Fruit fly (Drosophila melanogaster) whole organism, embryonic: Measurements from ENCODE around the gene Datp.

ENCODE experiments used
- Atf-2 ChIP-seq: fragments of 200-800 bp; sonication (Bioruptor generic); optimal IDR thresholded peaks from 2 replicates; lab custom pipeline; 2016; ENCODE audit warnings: missing biosample characterization, missing genetic modification characterization
- Bteb2 ChIP-seq: fragments of 200-800 bp; sonication (Bioruptor generic); optimal IDR thresholded peaks from 2 replicates; lab custom pipeline; 2016; ENCODE audit warnings: missing biosample characterization, missing genetic modification characterization
- CG10366 ChIP-seq: fragments of 200-800 bp; sonication (Bioruptor generic); IDR thresholded peaks from 2 replicates; pipeline ENCODE4 v1.3.6; 2022; ENCODE audit warnings: missing biosample characterization, missing genetic modification characterization
- CG11085 ChIP-seq: fragments of 200-800 bp; sonication (Bioruptor generic); IDR thresholded peaks from 2 replicates; pipeline ENCODE4 v1.3.6; 2022; ENCODE audit warnings: missing biosample characterization, missing genetic modification characterization
- CG11695 ChIP-seq: fragments of 200-800 bp; sonication (Bioruptor generic); IDR thresholded peaks from 3 replicates; pipeline ENCODE4 v1.3.6; 2022; ENCODE audit warnings: missing biosample characterization, missing genetic modification characterization
- CG12769 ChIP-seq: fragments of 200-800 bp; sonication (Bioruptor generic); optimal IDR thresholded peaks from 2 replicates; lab custom pipeline; 2019; ENCODE audit warnings: missing biosample characterization, mild to moderate bottlenecking, missing genetic modification characterization, moderate library complexity
- CG13123 ChIP-seq: fragments of 200-800 bp; sonication (Bioruptor generic); optimal IDR thresholded peaks from 2 replicates; lab custom pipeline; 2016; ENCODE audit warnings: missing biosample characterization, missing genetic modification characterization
- CG1529 ChIP-seq: fragments of 200-800 bp; sonication (Bioruptor generic); optimal IDR thresholded peaks from 3 replicates; lab custom pipeline; 2018; ENCODE audit warnings: missing biosample characterization, missing genetic modification characterization
- CG15696 ChIP-seq: fragments of 200-800 bp; sonication (Bioruptor generic); optimal IDR thresholded peaks from 2 replicates; lab custom pipeline; 2019; ENCODE audit warnings: missing biosample characterization, mild to moderate bottlenecking, missing genetic modification characterization, moderate library complexity
- CG31365 ChIP-seq: fragments of 200-800 bp; sonication (Bioruptor generic); optimal IDR thresholded peaks from 2 replicates; lab custom pipeline; 2018; ENCODE audit warnings: missing biosample characterization, mild to moderate bottlenecking, missing genetic modification characterization
- CG31441 ChIP-seq: fragments of 200-800 bp; sonication (Bioruptor generic); IDR thresholded peaks from 2 replicates; pipeline ENCODE4 v1.3.6; 2022; ENCODE audit warnings: missing biosample characterization, missing genetic modification characterization
- CG3281 ChIP-seq: fragments of 200-800 bp; sonication (Bioruptor generic); optimal IDR thresholded peaks from 3 replicates; lab custom pipeline; 2017; ENCODE audit warnings: missing biosample characterization, mild to moderate bottlenecking, missing genetic modification characterization
- CG33557 ChIP-seq: fragments of 200-800 bp; sonication (Bioruptor generic); optimal IDR thresholded peaks from 2 replicates; lab custom pipeline; 2019; ENCODE audit warnings: missing biosample characterization, mild to moderate bottlenecking, missing genetic modification characterization, moderate library complexity
- CG34422 ChIP-seq: fragments of 200-800 bp; sonication (Bioruptor generic); IDR thresholded peaks from 3 replicates; pipeline ENCODE4 v1.3.6; 2022; ENCODE audit warnings: missing biosample characterization, missing genetic modification characterization
- CG4328 ChIP-seq: fragments of 200-800 bp; sonication (Bioruptor generic); optimal IDR thresholded peaks from 3 replicates; lab custom pipeline; 2017; ENCODE audit warnings: missing biosample characterization, missing genetic modification reagents, missing genetic modification characterization
- CG6272 ChIP-seq: fragments of 200-800 bp; sonication (Bioruptor generic); IDR thresholded peaks from 2 replicates; pipeline ENCODE4 v1.3.6; 2022; ENCODE audit warnings: missing biosample characterization, missing genetic modification characterization
- CG8359 ChIP-seq: fragments of 200-800 bp; sonication (Bioruptor generic); optimal IDR thresholded peaks from 2 replicates; lab custom pipeline; 2017; ENCODE audit warnings: missing biosample characterization, mild to moderate bottlenecking, missing genetic modification characterization, borderline replicate concordance
- CG8388 ChIP-seq: fragments of 200-800 bp; sonication (Bioruptor generic); optimal IDR thresholded peaks from 2 replicates; lab custom pipeline; 2019; ENCODE audit warnings: missing biosample characterization, mild to moderate bottlenecking, missing genetic modification characterization, moderate library complexity
- CG8765 ChIP-seq: fragments of 200-800 bp; sonication (Bioruptor generic); IDR thresholded peaks from 2 replicates; pipeline ENCODE4 v1.3.6; 2022; ENCODE audit warnings: missing biosample characterization, missing genetic modification characterization
- CHES-1-like ChIP-seq: fragments of 200-800 bp; sonication (Bioruptor generic); optimal IDR thresholded peaks from 2 replicates; lab custom pipeline; 2016; ENCODE audit warnings: missing biosample characterization, missing genetic modification characterization
- CTCF ChIP-seq: fragments of 200-800 bp; sonication (Bioruptor generic); optimal IDR thresholded peaks from 2 replicates; lab custom pipeline; 2017; ENCODE audit warnings: missing biosample characterization, mild to moderate bottlenecking, missing genetic modification characterization, moderate library complexity
- Chrac-16 ChIP-seq: fragments of 200-800 bp; sonication (Bioruptor generic); optimal IDR thresholded peaks from 3 replicates; lab custom pipeline; 2016; ENCODE audit warnings: missing biosample characterization, missing genetic modification characterization
- D19B ChIP-seq: fragments of 200-800 bp; sonication (Bioruptor generic); optimal IDR thresholded peaks from 2 replicates; lab custom pipeline; 2017; ENCODE audit warnings: missing biosample characterization, mild to moderate bottlenecking, missing genetic modification characterization
- Dbx ChIP-seq: fragments of 200-800 bp; sonication (Bioruptor generic); IDR thresholded peaks from 3 replicates; pipeline ENCODE4 v1.3.6; 2022; ENCODE audit warnings: missing biosample characterization, missing genetic modification characterization
- Ets97D ChIP-seq: fragments of 200-800 bp; sonication (Bioruptor generic); optimal IDR thresholded peaks from 3 replicates; lab custom pipeline; 2016; ENCODE audit warnings: missing biosample characterization, missing genetic modification characterization
- Ravus ChIP-seq: fragments of 200-800 bp; sonication (Bioruptor generic); IDR thresholded peaks from 2 replicates; pipeline ENCODE4 v1.3.6; 2022; ENCODE audit warnings: missing biosample characterization, missing genetic modification characterization
- Rx ChIP-seq: fragments of 200-800 bp; sonication (Bioruptor generic); IDR thresholded peaks from 2 replicates; pipeline ENCODE4 v1.3.6; 2022; ENCODE audit warnings: missing biosample characterization, missing genetic modification characterization
- Taf1 ChIP-seq: fragments of 200-800 bp; sonication (Bioruptor generic); IDR thresholded peaks from 2 replicates; pipeline ENCODE4 v1.3.6; 2022; ENCODE audit warnings: missing biosample characterization, missing genetic modification characterization
- Xrp1 ChIP-seq: fragments of 200-800 bp; sonication (Bioruptor generic); IDR thresholded peaks from 2 replicates; pipeline ENCODE4 v1.3.6; 2022; ENCODE audit warnings: missing biosample characterization, missing genetic modification characterization
- cad ChIP-seq: fragments of >200 bp; optimal IDR thresholded peaks from 2 replicates; lab custom pipeline; 2017; ENCODE audit warnings: missing biosample characterization, missing genetic modification characterization
- dimm ChIP-seq: fragments of 200-800 bp; sonication (Bioruptor generic); IDR thresholded peaks from 2 replicates; pipeline ENCODE4 v1.3.6; 2022; ENCODE audit warnings: missing biosample characterization, missing genetic modification characterization
- dysf ChIP-seq: fragments of 200-800 bp; sonication (Bioruptor generic); IDR thresholded peaks from 3 replicates; pipeline ENCODE4 v1.3.6; 2022; ENCODE audit warnings: missing biosample characterization, missing genetic modification characterization
- emc ChIP-seq: fragments of 200-800 bp; sonication (Bioruptor generic); optimal IDR thresholded peaks from 2 replicates; lab custom pipeline; 2016; ENCODE audit warnings: missing biosample characterization, missing genetic modification characterization
- gcm ChIP-seq: fragments of 200-800 bp; sonication (Bioruptor generic); optimal IDR thresholded peaks from 2 replicates; lab custom pipeline; 2019; ENCODE audit warnings: missing biosample characterization, mild to moderate bottlenecking, missing genetic modification characterization, moderate library complexity
- grau ChIP-seq: fragments of 200-800 bp; optimal IDR thresholded peaks from 3 replicates; lab custom pipeline; 2019; ENCODE audit warnings: missing biosample characterization, mild to moderate bottlenecking, missing genetic modification characterization, moderate library complexity
- jumu ChIP-seq: fragments of 200-800 bp; sonication (Bioruptor generic); optimal IDR thresholded peaks from 3 replicates; lab custom pipeline; 2016; ENCODE audit warnings: missing biosample characterization, missing genetic modification characterization
- klu ChIP-seq: fragments of 200-800 bp; sonication (Bioruptor generic); IDR thresholded peaks from 2 replicates; pipeline ENCODE4 v1.3.6; 2022; ENCODE audit warnings: missing biosample characterization, missing genetic modification characterization
- lmd ChIP-seq: fragments of 200-800 bp; sonication (Bioruptor generic); IDR thresholded peaks from 2 replicates; pipeline ENCODE4 v1.3.6; 2022; ENCODE audit warnings: missing biosample characterization, missing genetic modification characterization
- mirr ChIP-seq: fragments of 200-800 bp; sonication (Bioruptor generic); optimal IDR thresholded peaks from 3 replicates; lab custom pipeline; 2018; ENCODE audit warnings: missing biosample characterization, mild to moderate bottlenecking, missing genetic modification characterization
- prd ChIP-seq, 3 experiments: fragments of >200 bp in 2 of 3; fragments of 200-800 bp in 1 of 3; sonication (Bioruptor generic) in 1 of 3; optimal IDR thresholded peaks in 2 of 3; IDR thresholded peaks in 1 of 3; 2 replicates in 2 of 3; 3 replicates in 1 of 3; pipeline versions ENCODE4 v1.3.6 to Lab custom; 2017 to 2022; ENCODE audit warnings: missing biosample characterization in 1 of 3, missing genetic modification characterization in 1 of 3
- pros ChIP-seq: fragments of 200-800 bp; sonication (Bioruptor generic); optimal IDR thresholded peaks from 3 replicates; lab custom pipeline; 2019; ENCODE audit warnings: missing biosample characterization, mild to moderate bottlenecking, missing genetic modification characterization, moderate library complexity
- pum ChIP-seq: fragments of 200-800 bp; sonication (Bioruptor generic); optimal IDR thresholded peaks from 2 replicates; lab custom pipeline; 2016; ENCODE audit warnings: missing biosample characterization, missing genetic modification characterization
- ro ChIP-seq: fragments of 200-800 bp; sonication (Bioruptor generic); IDR thresholded peaks from 2 replicates; pipeline ENCODE4 v1.3.6; 2022; ENCODE audit warnings: missing biosample characterization, missing genetic modification characterization
- tgo ChIP-seq: fragments of 200-800 bp; sonication (Bioruptor generic); IDR thresholded peaks from 3 replicates; pipeline ENCODE4 v1.3.6; 2022; ENCODE audit warnings: missing biosample characterization, missing genetic modification characterization
- toy ChIP-seq: fragments of 200-800 bp; sonication (Bioruptor generic); IDR thresholded peaks from 2 replicates; pipeline ENCODE4 v1.3.6; 2022; ENCODE audit warnings: missing biosample characterization, missing genetic modification characterization
- trem ChIP-seq: fragments of 200-800 bp; optimal IDR thresholded peaks from 3 replicates; lab custom pipeline; 2019; ENCODE audit warnings: missing biosample characterization, mild to moderate bottlenecking, missing genetic modification characterization, moderate library complexity
- trh ChIP-seq: fragments of 200-800 bp; sonication (Bioruptor generic); optimal IDR thresholded peaks from 2 replicates; lab custom pipeline; 2016; ENCODE audit warnings: missing biosample characterization, missing genetic modification characterization
- unc-4 ChIP-seq: fragments of 200-800 bp; sonication (Bioruptor generic); IDR thresholded peaks from 2 replicates; pipeline ENCODE4 v1.3.6; 2022; ENCODE audit warnings: missing biosample characterization, missing genetic modification characterization; ENCODE audit not compliant: partially characterized antibody
- vvl ChIP-seq: fragments of 200-800 bp; sonication (Bioruptor generic); IDR thresholded peaks from 2 replicates; pipeline ENCODE4 v1.3.6; 2022; ENCODE audit warnings: missing biosample characterization, missing genetic modification characterization

The Datp gene

dm6 chr2L:9918020-9918959 is 20.3 kb downstream of the Datp start, which contains the start of the genes CG5885 and CG4598 (continued):
- TF ChIP-seq CG12769 (tag; lab: Kevin White, UChicago): peak; percentile 20
- TF ChIP-seq pros (GFP tag; lab: Kevin White, UChicago): no peak
- peak; percentile 80 for TF ChIP-seq unc-4 (GFP tag; lab: Robert Waterston, UW)
- no peak; the same call in 1 of the 2 replicates for TF ChIP-seq CG6272
- TF ChIP-seq prd (optimal IDR thresholded peaks at IDR 0.05; lab: Kevin White, UChicago): no peak
- peak; percentile 54; the same call in 2 of the 3 replicates for TF ChIP-seq prd (GFP tag; IDR thresholded peaks at IDR 0.05; lab: Robert Waterston, UW)
- peak; percentile 66; the same call in 2 of the 3 replicates for TF ChIP-seq CG11695
- TF ChIP-seq CG8765 (GFP tag; lab: Robert Waterston, UW): no peak; the same call in 1 of the 2 replicates
- TF ChIP-seq Atf-2 (GFP tag; lab: Kevin White, UChicago): no peak
- peak; percentile 30 for TF ChIP-seq jumu (GFP tag; lab: Kevin White, UChicago)
- TF ChIP-seq D19B (GFP tag; lab: Kevin White, UChicago): peak; percentile 13
- TF ChIP-seq tgo (GFP tag; lab: Robert Waterston, UW): peak; percentile 44; the same call in 2 of the 3 replicates
- TF ChIP-seq toy (GFP tag; lab: Robert Waterston, UW): no peak
- TF ChIP-seq CG10366 (GFP tag; lab: Robert Waterston, UW): peak; percentile 70
- TF ChIP-seq CG8359 (GFP tag; lab: Kevin White, UChicago): no peak
- TF ChIP-seq CG3281: peak; percentile 34
- TF ChIP-seq CG1529 (GFP tag; lab: Kevin White, UChicago): peak; percentile 49
- TF ChIP-seq CTCF (GFP tag; lab: Kevin White, UChicago): no peak
- TF ChIP-seq CG8388 (GFP tag; lab: Kevin White, UChicago): peak; percentile 68
- peak; percentile 81 for TF ChIP-seq vvl
- no peak for TF ChIP-seq ro (GFP tag; lab: Robert Waterston, UW)
- TF ChIP-seq emc: no peak
- no peak for TF ChIP-seq CHES-1-like
- TF ChIP-seq dimm (GFP tag; lab: Robert Waterston, UW): no peak
- TF ChIP-seq grau: peak; percentile 75
- TF ChIP-seq Ravus (GFP tag; lab: Robert Waterston, UW): peak; percentile 31
- TF ChIP-seq cad: no peak
- TF ChIP-seq CG4328 (GFP tag; lab: Kevin White, UChicago): peak; percentile 50
- TF ChIP-seq Xrp1 (GFP tag; lab: Robert Waterston, UW): peak; percentile 58
- peak; percentile 48 for TF ChIP-seq CG33557 (GFP tag; lab: Kevin White, UChicago)
- TF ChIP-seq trem: peak; percentile 23
- no peak for TF ChIP-seq mirr (GFP tag; lab: Kevin White, UChicago)
- TF ChIP-seq trh: peak; percentile 61
- TF ChIP-seq gcm (GFP tag; lab: Kevin White, UChicago): peak; percentile 38
- no peak for TF ChIP-seq pum (GFP tag; lab: Kevin White, UChicago)
- peak; percentile 64 for TF ChIP-seq CG31441 (GFP tag; lab: Robert Waterston, UW)
- peak; percentile 72; the same call in 2 of the 3 replicates for TF ChIP-seq dysf
- peak; percentile 55; the same call in 1 of the 2 replicates for TF ChIP-seq Taf1 (GFP tag; lab: Robert Waterston, UW)
- TF ChIP-seq klu (GFP tag; lab: Robert Waterston, UW): no peak; the same call in 1 of the 2 replicates
- TF ChIP-seq CG15696 (tag; lab: Kevin White, UChicago): peak; percentile 56
- peak; percentile 70 for TF ChIP-seq Chrac-16 (GFP tag; lab: Kevin White, UChicago)
- peak; percentile 15 for TF ChIP-seq Bteb2 (GFP tag; lab: Kevin White, UChicago)
- peak; percentile 63; the same call in 2 of the 3 replicates for TF ChIP-seq CG34422
- TF ChIP-seq CG31365 (tag; lab: Kevin White, UChicago): no peak
- no peak for TF ChIP-seq CG11085
- TF ChIP-seq Ets97D (GFP tag; lab: Kevin White, UChicago): peak; percentile 87
- peak; percentile 26 for TF ChIP-seq CG13123
- peak; percentile 35; the same call in 1 of the 2 replicates for TF ChIP-seq Rx (GFP tag; lab: Robert Waterston, UW)
- peak; percentile 60; the same call in 1 of the 2 replicates for TF ChIP-seq lmd (GFP tag; lab: Robert Waterston, UW)
- peak; percentile 80 for TF ChIP-seq Dbx (GFP tag; lab: Robert Waterston, UW)
